Fruit fly (Drosophila melanogaster): ENCODE data around the gene CG9692.

CG9692 gene

dm6 chr3L:16661167-16662109 lies 43.3 kb upstream of the CG9692 start, which contains the start of gene Baldspot (continued):
- TF ChIP-seq CkIIα-i1 (GFP tag; IDR thresholded peaks at IDR 0.05) (no peak), CG8944 (GFP tag; optimal IDR thresholded peaks at IDR 0.05) (peak; percentile 2), zen (tag; optimal IDR thresholded peaks at IDR 0.05) (peak; percentile 57), Nf-YC (tag; optimal IDR thresholded peaks at IDR 0.05) (peak; percentile 58), CG11456 (GFP tag; IDR thresholded peaks at IDR 0.05) (no peak), CG7745 (tag; optimal IDR thresholded peaks at IDR 0.05) (no peak), mirr (GFP tag; optimal IDR thresholded peaks at IDR 0.05) (peak; percentile 82), CG43689 (GFP tag; IDR thresholded peaks at IDR 0.05) (no peak), chn (GFP tag; optimal IDR thresholded peaks at IDR 0.05) (peak; percentile 48), Rx (GFP tag; IDR thresholded peaks at IDR 0.05) (peak; percentile 54), esg (GFP tag; conservative IDR thresholded peaks at IDR 0.05) (no peak), MESR4 (GFP tag; optimal IDR thresholded peaks at IDR 0.05) (peak; percentile 58), sens-2 (GFP tag; IDR thresholded peaks at IDR 0.05) (no peak), mld (GFP tag; IDR thresholded peaks at IDR 0.05; ENCODE audit: partially characterized antibody) (peak; percentile 26; the same call in 1 of the 3 replicates), Dip2 (GFP tag; IDR thresholded peaks at IDR 0.05) (no peak), Hmr (GFP tag; optimal IDR thresholded peaks at IDR 0.05) (peak; percentile 83), seq (GFP tag; IDR thresholded peaks at IDR 0.05) (no peak), Spps (tag; optimal IDR thresholded peaks at IDR 0.05) (peak; percentile 77), salm (tag; optimal IDR thresholded peaks at IDR 0.05) (peak; percentile 22), CrebB (tag; optimal IDR thresholded peaks at IDR 0.05) (peak; percentile 69), fu2 (GFP tag; optimal IDR thresholded peaks at IDR 0.05) (peak; percentile 12), yki (optimal IDR thresholded peaks at IDR 0.05) (no peak), dm (GFP tag; optimal IDR thresholded peaks at IDR 0.05) (peak; percentile 15), CG15073 (GFP tag; optimal IDR thresholded peaks at IDR 0.05) (no peak), so (GFP tag; IDR thresholded peaks at IDR 0.05) (peak; percentile 49; the same call in 1 of the 3 replicates), CG30403 (GFP tag; optimal IDR thresholded peaks at IDR 0.05) (peak; percentile 82), emc (GFP tag; optimal IDR thresholded peaks at IDR 0.05) (peak; percentile 77), CG31365 (tag; optimal IDR thresholded peaks at IDR 0.05) (peak; percentile 81), bcd (GFP tag; optimal IDR thresholded peaks at IDR 0.05) (peak; percentile 83), CG7987 (GFP tag; optimal IDR thresholded peaks at IDR 0.05) (peak; percentile 57), Blimp-1 (GFP tag; optimal IDR thresholded peaks at IDR 0.05) (peak; percentile 83), CG2889 (GFP tag; IDR thresholded peaks at IDR 0.05) (no peak), pita (GFP tag; optimal IDR thresholded peaks at IDR 0.05) (peak; percentile 30), CG13624 (GFP tag; optimal IDR thresholded peaks at IDR 0.05) (peak; percentile 67), CG2116 (GFP tag; optimal IDR thresholded peaks at IDR 0.05) (peak; percentile 50), sob (GFP tag; IDR thresholded peaks at IDR 0.05) (peak; percentile 51), corto (GFP tag; optimal IDR thresholded peaks at IDR 0.05) (no peak), PHDP (tag; optimal IDR thresholded peaks at IDR 0.05) (peak; percentile 32), bbx (GFP tag; IDR thresholded peaks at IDR 0.05; ENCODE audit: partially characterized antibody) (peak; percentile 81), schlank (tag; optimal IDR thresholded peaks at IDR 0.05) (peak; percentile 50), toy (GFP tag; IDR thresholded peaks at IDR 0.05) (no peak), Pdp1 (GFP tag; optimal IDR thresholded peaks at IDR 0.05) (peak; percentile 88 to 89), pho (GFP tag; optimal IDR thresholded peaks at IDR 0.05) (peak; percentile 52), ewg (GFP tag; optimal IDR thresholded peaks at IDR 0.05) (peak; percentile 41), CG6175 (GFP tag; IDR thresholded peaks at IDR 0.05) (no peak), NFAT (GFP tag; IDR thresholded peaks at IDR 0.05) (peak; percentile 35; the same call in 1 of the 2 replicates), gt (GFP tag; IDR thresholded peaks at IDR 0.05) (no peak), gfzf (GFP tag; optimal IDR thresholded peaks at IDR 0.05) (peak; percentile 98), CG34224 (GFP tag; IDR thresholded peaks at IDR 0.05; ENCODE audit: partially characterized antibody) (peak; percentile 72)

All from whole organism, embryonic.